Worm (Caenorhabditis elegans): ENCODE measurements around the gene F07G11.4.

The F07G11.4 gene

DNA sequence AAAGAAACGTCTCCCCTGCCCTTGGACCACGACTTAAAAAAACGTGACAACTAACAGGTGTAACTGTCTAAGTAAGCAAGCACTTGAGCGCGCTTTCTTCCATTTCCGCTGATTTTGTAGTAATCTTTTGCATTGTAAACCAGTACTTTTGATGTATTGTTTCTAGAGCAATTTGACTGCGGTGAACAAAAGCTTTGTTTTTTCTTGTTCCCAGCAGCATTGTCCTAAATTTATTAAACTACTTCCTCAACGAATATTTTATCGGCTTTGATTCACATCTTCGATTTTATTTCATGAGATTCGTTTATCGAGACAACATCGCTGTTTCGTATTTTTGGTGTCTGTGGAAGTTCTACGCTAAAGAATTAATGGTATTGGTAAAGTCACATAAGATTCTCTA is 6.5 kb downstream of the F07G11.4 start, which contains the start of gene C13A2.1:
Gene C13A2.1, plus strand, starts transcription at position 301 of the 400 bp plus-strand sequence.
- TF ChIP-seq sptf-2 (GFP tag; optimal IDR thresholded peaks at IDR 0.05), result no peak
- no peak for TF ChIP-seq B0035.1 (tag; optimal IDR thresholded peaks at IDR 0.05)
- no peak for TF ChIP-seq bed-1 (GFP tag; IDR thresholded peaks at IDR 0.05)
- TF ChIP-seq hmg-1.2 (GFP tag; IDR thresholded peaks at IDR 0.05), result no peak
- no peak for TF ChIP-seq ztf-3 (GFP tag; optimal IDR thresholded peaks at IDR 0.05)
- no peak for TF ChIP-seq snpc-1.3 (tag; optimal IDR thresholded peaks at IDR 0.05; ENCODE audit: insufficient read depth)
- TF ChIP-seq athp-1 (tag; optimal IDR thresholded peaks at IDR 0.05), result no peak
- no peak for TF ChIP-seq ceh-27 (GFP tag; optimal IDR thresholded peaks at IDR 0.05)
- no peak for TF ChIP-seq rec-8 (tag; optimal IDR thresholded peaks at IDR 0.05)
- no peak for TF ChIP-seq ceh-91 (GFP tag; IDR thresholded peaks at IDR 0.05)
- TF ChIP-seq lin-35 (GFP tag; optimal IDR thresholded peaks at IDR 0.05), result no peak
- TF ChIP-seq let-607 (tag; optimal IDR thresholded peaks at IDR 0.05), result no peak
- TF ChIP-seq ama-1 (optimal IDR thresholded peaks at IDR 0.05), result no peak
- no peak for TF ChIP-seq ama-1 (GFP tag; optimal IDR thresholded peaks at IDR 0.05)
- TF ChIP-seq T07F8.4 (tag; optimal IDR thresholded peaks at IDR 0.05), result no peak
- no peak for TF ChIP-seq F37B4.10 (GFP tag; IDR thresholded peaks at IDR 0.05)

- TF ChIP-seq rec-8 (tag; optimal IDR thresholded peaks at IDR 0.05) (no peak), aptf-3 (GFP tag; IDR thresholded peaks at IDR 0.05) (no peak), lir-1 (GFP tag; conservative IDR thresholded peaks at IDR 0.05) (no peak), zim-3 (tag; optimal IDR thresholded peaks at IDR 0.05) (no peak), lag-1 (GFP tag; IDR thresholded peaks at IDR 0.05) (no peak), atf-7 (tag; optimal IDR thresholded peaks at IDR 0.05) (no peak), Y95B8A.8 (GFP tag; IDR thresholded peaks at IDR 0.05) (no peak)
Observed at ce11 chrV:7282037-7282436, 13.1 kb downstream of the F07G11.4 start, which contains the start of gene C13A2.3. TSS of gene C13A2.3 (plus strand) at chrV:7282337.

ce11 chrV:7279090-7279489 is 16.1 kb downstream of the F07G11.4 start, which contains the start of gene C13A2.4:
TSS of gene C13A2.4 (plus strand) at chrV:7279390.
- no peak for TF ChIP-seq athp-1 (tag; optimal IDR thresholded peaks at IDR 0.05)
- no peak for TF ChIP-seq ztf-6 (GFP tag; IDR thresholded peaks at IDR 0.05)

DNA sequence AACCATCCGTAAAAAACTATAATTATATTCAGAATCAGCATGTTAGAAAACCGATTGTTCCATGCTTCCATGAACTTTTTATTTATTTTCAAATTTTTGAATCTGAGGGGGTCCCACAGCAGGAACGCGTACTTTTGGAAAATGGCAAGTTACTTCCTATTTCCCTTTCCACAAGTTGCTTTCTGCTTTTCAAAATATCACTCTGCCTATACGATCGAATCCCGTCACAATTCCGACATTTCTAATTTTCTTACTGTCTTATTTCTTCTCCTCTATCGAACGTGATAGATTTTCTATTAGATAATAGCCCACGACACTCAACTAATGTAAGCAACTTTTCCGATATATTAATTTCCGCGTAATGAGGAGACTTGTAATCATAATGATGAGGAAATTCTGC is 19.7 kb downstream of the F07G11.4 start, which contains the start of gene C13A2.5:
Gene C13A2.5, plus strand, starts transcription at position 301 of the 400 bp plus-strand sequence.
- no peak for TF ChIP-seq ets-4 (GFP tag; optimal IDR thresholded peaks at IDR 0.05)
- TF ChIP-seq madf-6 (GFP tag; IDR thresholded peaks at IDR 0.05), result no peak

- TF ChIP-seq mcd-1 (GFP tag; IDR thresholded peaks at IDR 0.05) (no peak), F22D6.2 (tag; optimal IDR thresholded peaks at IDR 0.05) (no peak), unc-62 (GFP tag; optimal IDR thresholded peaks at IDR 0.05) (no peak), cebp-2 (GFP tag; IDR thresholded peaks at IDR 0.05) (no peak), him-1 (tag; optimal IDR thresholded peaks at IDR 0.05) (no peak), Y67H2A.10 (GFP tag; conservative IDR thresholded peaks at IDR 0.05) (no peak), F55B11.4 (tag; optimal IDR thresholded peaks at IDR 0.05; ENCODE audit: borderline replicate concordance, insufficient read depth) (no peak), hmg-1.2 (GFP tag; IDR thresholded peaks at IDR 0.05) (no peak), ztf-25 (GFP tag; IDR thresholded peaks at IDR 0.05) (no peak), pbrm-1 (GFP tag; IDR thresholded peaks at IDR 0.05) (no peak), nfya-1 (tag; optimal IDR thresholded peaks at IDR 0.05; ENCODE audit: borderline replicate concordance, insufficient read depth) (no peak), B0019.2 (GFP tag; conservative IDR thresholded peaks at IDR 0.05) (no peak), tlf-1 (GFP tag; optimal IDR thresholded peaks at IDR 0.05) (no peak), D2030.7 (GFP tag; IDR thresholded peaks at IDR 0.05) (no peak), rcor-1 (GFP tag; IDR thresholded peaks at IDR 0.05) (no peak)
Observed at ce11 chrV:7274992-7275391, 20.2 kb downstream of the F07G11.4 start, which contains the start of gene C13A2.10. TSS of gene C13A2.10 (minus strand) at chrV:7275092.
